Fruit fly (Drosophila melanogaster): Measurements from ENCODE around the gene Adk2.

Adk2 gene

dm6 chr3L:13015823-13016465 lies 6.5 kb downstream of the Adk2 start, which contains the start of gene CG11267 (continued):
- TF ChIP-seq Dif (GFP tag; optimal IDR thresholded peaks at IDR 0.05; ENCODE audit: partially characterized antibody): no peak
- no peak for TF ChIP-seq Dfd (GFP tag; optimal IDR thresholded peaks at IDR 0.05)
- TF ChIP-seq Abd-B (GFP tag; optimal IDR thresholded peaks at IDR 0.05): no peak
- TF ChIP-seq jim (GFP tag; optimal IDR thresholded peaks at IDR 0.05): no peak
- TF ChIP-seq Hr78 (GFP tag; optimal IDR thresholded peaks at IDR 0.05): no peak
- TF ChIP-seq Mio (GFP tag; optimal IDR thresholded peaks at IDR 0.05): no peak
- peak; percentile 65 for TF ChIP-seq tai (GFP tag; optimal IDR thresholded peaks at IDR 0.05)

dm6 chr3L:13015195-13015822 lies 7.2 kb downstream of the Adk2 start, which contains the start of gene MICAL-like:
Gene MICAL-like (minus strand): TSS chr3L:13015332.
- no peak for TF ChIP-seq dl (GFP tag; optimal IDR thresholded peaks at IDR 0.05; ENCODE audit: insufficient read depth in 1 of 2, partially characterized antibody in 2 of 2)
- TF ChIP-seq Mio (GFP tag; optimal IDR thresholded peaks at IDR 0.05): no peak
- TF ChIP-seq ey (GFP tag; optimal IDR thresholded peaks at IDR 0.05): peak; percentile 8
- no peak for TF ChIP-seq Hr78 (GFP tag; optimal IDR thresholded peaks at IDR 0.05)
- TF ChIP-seq usp (GFP tag; optimal IDR thresholded peaks at IDR 0.05): no peak
- no peak for TF ChIP-seq h (GFP tag; optimal IDR thresholded peaks at IDR 0.05)
- peak; percentile 8 for TF ChIP-seq GATAd (GFP tag; optimal IDR thresholded peaks at IDR 0.05)
- TF ChIP-seq psq (GFP tag; optimal IDR thresholded peaks at IDR 0.05): peak; percentile 33
- TF ChIP-seq Jra (GFP tag; optimal IDR thresholded peaks at IDR 0.05): peak; percentile 75
- TF ChIP-seq Dif (GFP tag; optimal IDR thresholded peaks at IDR 0.05; ENCODE audit: partially characterized antibody): no peak
- TF ChIP-seq Hnf4 (GFP tag; optimal IDR thresholded peaks at IDR 0.05): peak; percentile 61
- no peak for TF ChIP-seq sage (GFP tag; optimal IDR thresholded peaks at IDR 0.05)
- TF ChIP-seq N (GFP tag; optimal IDR thresholded peaks at IDR 0.05): no peak
- no peak for TF ChIP-seq Vsx2 (GFP tag; optimal IDR thresholded peaks at IDR 0.05; ENCODE audit: partially characterized antibody)
- TF ChIP-seq CG32264 (GFP tag; optimal IDR thresholded peaks at IDR 0.05): no peak
- TF ChIP-seq Sp1 (GFP tag; optimal IDR thresholded peaks at IDR 0.05): no peak
- TF ChIP-seq pan (optimal IDR thresholded peaks at IDR 0.05): no peak
- TF ChIP-seq CG9705 (GFP tag; optimal IDR thresholded peaks at IDR 0.05): no peak
- TF ChIP-seq dsf (GFP tag; optimal IDR thresholded peaks at IDR 0.05; ENCODE audit: borderline replicate concordance): no peak
- no peak for TF ChIP-seq OdsH (GFP tag; optimal IDR thresholded peaks at IDR 0.05)
- TF ChIP-seq Abd-B (GFP tag; optimal IDR thresholded peaks at IDR 0.05): no peak
- TF ChIP-seq Myc (optimal IDR thresholded peaks at IDR 0.05): no peak
- TF ChIP-seq foxo (GFP tag; optimal IDR thresholded peaks at IDR 0.05): no peak
- no peak for TF ChIP-seq Rel (GFP tag; optimal IDR thresholded peaks at IDR 0.05)
- TF ChIP-seq Rel (tag; optimal IDR thresholded peaks at IDR 0.05): no peak
- TF ChIP-seq tai (GFP tag; optimal IDR thresholded peaks at IDR 0.05): peak; percentile 74
- no peak for TF ChIP-seq CrebA (GFP tag; optimal IDR thresholded peaks at IDR 0.05; ENCODE audit: borderline replicate concordance)
- peak; percentile 27 for TF ChIP-seq HLH106 (tag; optimal IDR thresholded peaks at IDR 0.05)
- TF ChIP-seq rgr (GFP tag; optimal IDR thresholded peaks at IDR 0.05): peak; percentile 56
- no peak for TF ChIP-seq fru (GFP tag; optimal IDR thresholded peaks at IDR 0.05)
- TF ChIP-seq br (GFP tag; optimal IDR thresholded peaks at IDR 0.05): no peak
- TF ChIP-seq woc (GFP tag; optimal IDR thresholded peaks at IDR 0.05): peak; percentile 19
- peak; percentile 59 for TF ChIP-seq brk (GFP tag; optimal IDR thresholded peaks at IDR 0.05)
- no peak for TF ChIP-seq sv (GFP tag; optimal IDR thresholded peaks at IDR 0.05)
- no peak for TF ChIP-seq Dfd (GFP tag; optimal IDR thresholded peaks at IDR 0.05)
- no peak for TF ChIP-seq dmrt93B (GFP tag; optimal IDR thresholded peaks at IDR 0.05)
- no peak for TF ChIP-seq lola (GFP tag; optimal IDR thresholded peaks at IDR 0.05)
- peak; percentile 35 for TF ChIP-seq Hr83 (GFP tag; optimal IDR thresholded peaks at IDR 0.05; ENCODE audit: poor library complexity, severe bottlenecking)
- TF ChIP-seq jim (GFP tag; optimal IDR thresholded peaks at IDR 0.05): no peak
